Worm (Caenorhabditis elegans): ENCODE data around the gene C52B9.8.

DNA sequence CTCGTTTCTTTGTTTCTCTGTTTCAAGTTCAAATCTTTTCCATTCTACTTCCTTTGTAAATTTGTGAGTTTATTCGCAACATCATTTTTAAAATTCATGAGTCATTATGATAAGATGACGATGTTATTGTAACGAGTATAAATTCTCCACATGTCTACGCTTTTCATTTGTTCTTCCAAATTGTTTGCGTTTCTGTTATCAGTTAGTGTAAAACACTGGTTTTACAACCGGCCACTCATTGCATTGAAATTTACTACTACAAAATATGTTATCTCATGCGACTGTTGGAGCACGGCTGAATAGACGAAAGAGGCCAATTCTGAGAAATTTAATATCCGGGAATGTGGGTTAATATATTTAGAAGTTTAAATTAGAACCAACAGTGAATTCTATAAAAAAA, 29.2 kb downstream of the C52B9.8 start, which contains the start of gene C52B9.19:
- TF ChIP-seq him-1 (tag; optimal IDR thresholded peaks at IDR 0.05), result no peak
- no peak for TF ChIP-seq W03F9.2 (tag; optimal IDR thresholded peaks at IDR 0.05)

Data from whole organism, L4/young adult.